Worm (Caenorhabditis elegans) whole organism, young adult: ENCODE data around the gene srlf-36.

ENCODE experiments used
- F10E7.11 ChIP-seq: sonication (generic microtip); optimal IDR thresholded peaks from 2 replicates; lab custom pipeline; 2017; ENCODE audit warnings: mild to moderate bottlenecking, missing genetic modification characterization, moderate library complexity, missing compliant biosample characterization
- F52B5.7 ChIP-seq: sonication (generic microtip); optimal IDR thresholded peaks from 2 replicates; lab custom pipeline; 2016; ENCODE audit warnings: mild to moderate bottlenecking, missing genetic modification characterization, missing compliant biosample characterization
- F57A8.1 ChIP-seq: fragments of 200-800 bp; sonication (Bioruptor generic); optimal IDR thresholded peaks from 2 replicates; lab custom pipeline; 2018; ENCODE audit warnings: mild to moderate bottlenecking, missing genetic modification characterization, moderate library complexity, missing compliant biosample characterization
- Y53F4B.3 ChIP-seq: fragments of 200-800 bp; sonication (Bioruptor generic); IDR thresholded peaks from 2 replicates; pipeline ENCODE4 v1.3.6; 2022; ENCODE audit warnings: missing genetic modification reagents, missing genetic modification characterization, missing compliant biosample characterization
- Y53G8AR.9 ChIP-seq: fragments of 200-800 bp; sonication (Bioruptor generic); conservative IDR thresholded peaks from 2 replicates; pipeline ENCODE4 v1.3.6; 2022; ENCODE audit warnings: missing genetic modification reagents, missing genetic modification characterization, missing compliant biosample characterization
- ceh-91 ChIP-seq: fragments of 200-800 bp; sonication (Bioruptor generic); IDR thresholded peaks from 2 replicates; pipeline ENCODE4 v1.3.6; 2022; ENCODE audit warnings: missing genetic modification reagents, missing genetic modification characterization, missing compliant biosample characterization
- gei-17 ChIP-seq: fragments of 200-800 bp; sonication (Bioruptor generic); optimal IDR thresholded peaks from 2 replicates; lab custom pipeline; 2018; ENCODE audit warnings: mild to moderate bottlenecking, missing genetic modification characterization, missing compliant biosample characterization
- lag-1 ChIP-seq: fragments of 200-800 bp; sonication (Bioruptor generic); IDR thresholded peaks from 2 replicates; pipeline ENCODE4 v1.3.6; 2022; ENCODE audit warnings: missing genetic modification reagents, missing genetic modification characterization, missing compliant biosample characterization
- mcd-1 ChIP-seq: fragments of 200-800 bp; sonication (Bioruptor generic); IDR thresholded peaks from 2 replicates; pipeline ENCODE4 v1.3.6; 2022; ENCODE audit warnings: missing genetic modification reagents, missing genetic modification characterization, missing compliant biosample characterization
- mes-4 ChIP-seq: sonication (generic microtip); optimal IDR thresholded peaks from 2 replicates; lab custom pipeline; 2016; ENCODE audit warnings: missing genotype, missing genetic modification characterization, missing compliant biosample characterization
- nhr-179 ChIP-seq: sonication (generic microtip); optimal IDR thresholded peaks from 2 replicates; lab custom pipeline; 2016; ENCODE audit warnings: mild to moderate bottlenecking, missing genetic modification characterization, missing compliant biosample characterization
- rec-8 ChIP-seq, 2 experiments: sonication (generic microtip); optimal IDR thresholded peaks; 2 replicates each; lab custom pipeline; 2016; ENCODE audit warnings: mild to moderate bottlenecking in 2 of 2, missing genetic modification characterization in 2 of 2, missing genetic modification reagents in 2 of 2, missing genotype in 2 of 2, missing biosample characterization in 1 of 2, missing compliant biosample characterization in 1 of 2, moderate library complexity in 1 of 2
- snpc-1.1 ChIP-seq: sonication (generic microtip); optimal IDR thresholded peaks from 2 replicates; lab custom pipeline; 2017; ENCODE audit warnings: missing genetic modification characterization, mild to moderate bottlenecking, missing compliant biosample characterization, antibody characterized with exemption, moderate library complexity, missing genotype, missing genetic modification reagents; ENCODE audit not compliant: insufficient read depth
- snpc-1.3 ChIP-seq: sonication (generic microtip); optimal IDR thresholded peaks from 2 replicates; lab custom pipeline; 2017; ENCODE audit warnings: missing genetic modification characterization, mild to moderate bottlenecking, missing compliant biosample characterization, antibody characterized with exemption, moderate library complexity, missing genotype, missing genetic modification reagents; ENCODE audit not compliant: insufficient read depth
- snpc-4 ChIP-seq, 5 experiments: fragments of 150-350 bp in 1 of 5; sonication (generic microtip) in 4 of 5; optimal IDR thresholded peaks; 2 replicates each; lab custom pipeline; 2014 to 2018; ENCODE audit warnings: missing genetic modification characterization in 5 of 5, missing biosample characterization in 3 of 5, antibody characterized with exemption in 2 of 5, mild to moderate bottlenecking in 2 of 5, missing compliant biosample characterization in 2 of 5, missing genotype in 2 of 5, moderate library complexity in 2 of 5, missing genetic modification reagents in 1 of 5

srlf-36 gene

DNA sequence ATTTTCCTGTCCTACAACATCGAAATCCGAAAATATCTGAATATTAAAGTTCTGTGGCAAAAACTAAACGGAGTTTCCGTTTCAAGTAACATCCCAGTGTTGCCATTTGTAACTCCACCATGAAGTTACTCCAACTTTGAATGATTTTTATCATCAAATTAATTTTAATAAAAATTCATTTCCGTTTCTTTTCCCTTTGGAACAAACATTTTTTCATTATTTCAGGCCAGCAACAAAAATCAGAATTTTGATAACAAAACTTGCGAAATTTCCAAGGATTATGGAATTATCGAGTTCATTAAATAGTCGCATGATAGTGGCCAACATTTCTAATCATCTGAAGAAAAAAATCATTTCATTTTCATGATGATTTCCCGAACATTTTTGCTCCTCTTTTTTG, 46.7 kb downstream of the srlf-36 start, which contains the start of gene C14C6.2:
C14C6.2 (plus strand) TSS at position 301 of the 400 bp plus-strand sequence.
- no peak for TF ChIP-seq ceh-91 (GFP tag; lab: Robert Waterston, UW)
- no peak for TF ChIP-seq lag-1

DNA sequence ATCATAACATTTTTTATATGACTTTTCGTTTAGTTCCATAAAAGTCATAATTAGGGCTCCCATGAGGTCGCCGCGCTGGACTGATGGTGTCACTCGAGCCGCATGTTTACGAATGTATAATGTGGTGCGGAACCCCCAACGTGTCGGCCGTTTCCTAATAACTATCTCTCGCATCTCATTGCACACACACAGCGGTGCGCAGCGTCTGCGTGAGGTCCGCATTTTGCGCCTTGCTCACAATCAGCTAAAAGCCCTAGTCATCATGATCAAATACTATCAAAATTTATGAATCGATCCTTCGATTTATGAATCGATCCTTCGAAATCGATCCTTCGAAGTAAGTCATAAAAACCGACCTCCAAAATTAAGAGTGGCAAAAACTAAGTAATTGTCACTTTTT, 49.6 kb downstream of the srlf-36 start, which contains the start of gene srx-7:
srx-7 (plus strand) TSS at position 256 of the 400 bp plus-strand sequence.
- no peak for TF ChIP-seq snpc-4 (GFP tag; optimal IDR thresholded peaks at IDR 0.05; lab: Kevin White, UChicago)
- TF ChIP-seq snpc-4 (tag; optimal IDR thresholded peaks at IDR 0.05; lab: Kevin White, UChicago): peak in 1 of 4 experiments; percentile 65
- no peak for TF ChIP-seq mcd-1 (GFP tag; lab: Robert Waterston, UW)
- TF ChIP-seq gei-17 (GFP tag; lab: Kevin White, UChicago): no peak
- TF ChIP-seq F10E7.11: no peak
- no peak for TF ChIP-seq F57A8.1 (GFP tag; lab: Kevin White, UChicago)
- no peak for TF ChIP-seq snpc-1.3 (tag; lab: Kevin White, UChicago)
- TF ChIP-seq Y53G8AR.9: no peak
- TF ChIP-seq Y53F4B.3 (GFP tag; lab: Robert Waterston, UW): no peak
- no peak for TF ChIP-seq rec-8 (tag; optimal IDR thresholded peaks at IDR 0.05; lab: Kevin White, UChicago)
- TF ChIP-seq nhr-179 (tag; lab: Kevin White, UChicago): no peak
- TF ChIP-seq F52B5.7 (tag; lab: Kevin White, UChicago): no peak
- TF ChIP-seq mes-4 (tag; lab: Kevin White, UChicago): no peak
- peak; percentile 3 for TF ChIP-seq snpc-1.1 (tag; lab: Kevin White, UChicago)
